Worm (Caenorhabditis elegans) whole organism, late embryonic: Measurements from ENCODE around the gene ugt-14.

Experiments
- C08G9.2 ChIP-seq: sonication (generic microtip); optimal IDR thresholded peaks from 2 replicates; lab custom pipeline; 2016; ENCODE audit warnings: mild to moderate bottlenecking, missing genetic modification characterization, moderate library complexity, missing compliant biosample characterization
- ama-1 ChIP-seq: fragments of 150-350 bp; optimal IDR thresholded peaks from 2 replicates; lab custom pipeline; 2014
- ceh-48 ChIP-seq: sonication (generic microtip); optimal IDR thresholded peaks from 2 replicates; lab custom pipeline; 2016; ENCODE audit warnings: missing genetic modification characterization, inconsistent platforms, missing compliant biosample characterization
- dve-1 ChIP-seq: sonication (generic microtip); optimal IDR thresholded peaks from 2 replicates; lab custom pipeline; 2017; ENCODE audit warnings: antibody characterized with exemption, mild to moderate bottlenecking, missing genetic modification characterization, missing compliant biosample characterization
- fax-1 ChIP-seq: sonication (generic microtip); optimal IDR thresholded peaks from 2 replicates; lab custom pipeline; 2016; ENCODE audit warnings: missing genotype, missing genetic modification characterization, missing compliant biosample characterization
- nhr-11 ChIP-seq: fragments of 150-350 bp; optimal IDR thresholded peaks from 2 replicates; lab custom pipeline; 2014; ENCODE audit warnings: missing biosample characterization, missing genetic modification characterization
- pha-4 ChIP-seq: fragments of 150-350 bp; optimal IDR thresholded peaks from 2 replicates; lab custom pipeline; 2018; ENCODE audit warnings: missing biosample characterization, missing genetic modification reagents, missing genetic modification characterization
- pqm-1 ChIP-seq: sonication (generic microtip); optimal IDR thresholded peaks from 2 replicates; lab custom pipeline; 2016; ENCODE audit warnings: missing genetic modification characterization, missing compliant biosample characterization
- rnt-1 ChIP-seq: sonication (generic microtip); optimal IDR thresholded peaks from 2 replicates; lab custom pipeline; 2016; ENCODE audit warnings: missing genetic modification characterization, missing compliant biosample characterization

DNA sequence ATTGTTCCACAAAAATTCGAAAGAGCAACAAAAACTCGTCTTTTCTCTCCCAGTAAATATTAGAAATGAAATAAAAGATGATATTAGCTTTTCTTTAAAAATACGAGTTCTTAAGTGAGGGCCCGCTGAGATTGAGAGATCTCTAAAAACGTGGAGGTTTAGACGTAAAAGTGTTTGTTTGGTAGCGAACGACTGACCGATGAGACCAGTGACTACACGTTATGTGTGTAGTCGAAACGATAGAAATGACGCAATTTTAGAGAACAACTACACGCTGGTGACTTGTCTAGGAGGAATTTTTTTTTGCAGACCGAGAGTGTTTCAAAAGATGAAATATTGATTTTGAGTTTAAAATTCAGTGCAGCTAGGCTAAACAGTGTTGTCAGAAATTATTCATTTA lies 43.3 kb upstream of the ugt-14 start, which contains the start of gene C37H5.13:
- TF ChIP-seq pha-4 (no peak), pqm-1 (tag; lab: Kevin White, UChicago) (no peak), C08G9.2 (tag; lab: Kevin White, UChicago) (no peak), rnt-1 (tag; lab: Kevin White, UChicago) (no peak), ama-1 (no peak), dve-1 (tag; lab: Kevin White, UChicago) (no peak), fax-1 (no peak), nhr-11 (tag; lab: Kevin White, UChicago) (no peak), ceh-48 (no peak)
